Worm (Caenorhabditis elegans): ENCODE data around the gene T24A6.1.

DNA sequence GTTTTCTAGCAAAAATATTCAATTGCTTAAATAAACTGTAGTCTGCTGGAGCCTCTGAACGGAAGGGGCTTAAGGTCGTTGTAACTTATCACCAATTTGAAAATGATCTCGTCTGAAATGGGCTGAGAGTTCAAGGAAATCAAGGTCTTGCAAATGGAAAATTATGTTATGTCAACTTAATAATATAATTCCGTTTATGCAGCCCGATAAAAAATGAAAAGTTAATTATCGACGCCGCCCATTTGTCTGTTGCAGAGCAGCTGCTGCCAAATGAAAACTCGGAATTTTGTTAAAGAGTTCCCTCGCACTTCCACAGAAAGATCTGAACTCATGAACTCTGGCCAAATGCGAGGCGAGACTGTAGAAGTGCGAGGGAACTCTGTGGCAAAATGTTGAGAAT lies 17.7 kb upstream of the T24A6.1 start, which contains the start of gene srbc-67:
- TF ChIP-seq R02D3.7 (tag; optimal IDR thresholded peaks at IDR 0.05) (no peak), ceh-16 (tag; optimal IDR thresholded peaks at IDR 0.05) (no peak), ceh-82 (tag; optimal IDR thresholded peaks at IDR 0.05) (no peak), nhr-11 (tag; optimal IDR thresholded peaks at IDR 0.05) (no peak), nhr-28 (tag; optimal IDR thresholded peaks at IDR 0.05) (no peak), nhr-237 (tag; optimal IDR thresholded peaks at IDR 0.05) (no peak)

Measured in whole organism, L3 larva.